Worm (Caenorhabditis elegans): ENCODE measurements around the gene srw-35.

Gene srw-35

DNA sequence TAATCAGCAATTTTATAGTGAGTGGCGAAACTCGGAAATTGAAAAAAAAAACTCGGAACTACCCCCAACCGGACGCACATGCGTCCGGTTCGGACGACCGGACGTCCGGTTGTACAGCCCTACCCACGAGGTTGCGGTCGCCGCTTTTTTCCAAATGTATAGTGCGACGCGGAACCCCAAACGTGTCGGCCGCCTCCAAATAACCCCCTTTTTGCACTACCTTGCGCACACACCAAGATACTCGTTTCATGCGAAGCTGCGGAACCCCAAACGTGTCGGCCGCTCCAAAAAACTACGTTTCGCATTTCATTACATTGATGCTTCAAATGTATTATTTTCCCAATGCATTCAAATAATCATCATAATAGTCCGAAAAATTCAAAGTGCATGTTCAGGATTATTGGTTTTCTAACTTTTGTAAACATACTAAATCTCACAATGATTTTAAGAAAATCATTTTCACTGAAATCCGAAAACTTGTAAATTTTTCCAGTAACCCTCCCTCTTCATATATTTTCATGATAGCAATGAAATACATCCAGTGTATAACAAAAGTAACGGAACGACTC lies at the start of gene srw-35:
srw-35 (plus strand) TSS at position 519 of the 569 bp plus-strand sequence.
- no peak for TF ChIP-seq dao-5 (tag; optimal IDR thresholded peaks at IDR 0.05)
- TF ChIP-seq W03F9.2 (tag; optimal IDR thresholded peaks at IDR 0.05), result no peak
- TF ChIP-seq him-1 (tag; optimal IDR thresholded peaks at IDR 0.05), result no peak

- TF ChIP-seq W03F9.2 (tag; optimal IDR thresholded peaks at IDR 0.05), result no peak
- no peak for TF ChIP-seq dao-5 (tag; optimal IDR thresholded peaks at IDR 0.05)
- no peak for TF ChIP-seq him-1 (tag; optimal IDR thresholded peaks at IDR 0.05)
Observed at ce11 chrV:16424428-16424827, 47.9 kb upstream of the srw-35 start, which contains the start of gene srw-29. Gene srw-29 (minus strand): TSS chrV:16424528.

- TF ChIP-seq W03F9.2 (tag; optimal IDR thresholded peaks at IDR 0.05), result no peak
- no peak for TF ChIP-seq dao-5 (tag; optimal IDR thresholded peaks at IDR 0.05)
- TF ChIP-seq him-1 (tag; optimal IDR thresholded peaks at IDR 0.05), result no peak
Observed at ce11 chrV:16429503-16429902, 42.8 kb upstream of the srw-35 start, which contains the start of gene F26D2.10. Gene F26D2.10 (minus strand): TSS chrV:16429603.

DNA sequence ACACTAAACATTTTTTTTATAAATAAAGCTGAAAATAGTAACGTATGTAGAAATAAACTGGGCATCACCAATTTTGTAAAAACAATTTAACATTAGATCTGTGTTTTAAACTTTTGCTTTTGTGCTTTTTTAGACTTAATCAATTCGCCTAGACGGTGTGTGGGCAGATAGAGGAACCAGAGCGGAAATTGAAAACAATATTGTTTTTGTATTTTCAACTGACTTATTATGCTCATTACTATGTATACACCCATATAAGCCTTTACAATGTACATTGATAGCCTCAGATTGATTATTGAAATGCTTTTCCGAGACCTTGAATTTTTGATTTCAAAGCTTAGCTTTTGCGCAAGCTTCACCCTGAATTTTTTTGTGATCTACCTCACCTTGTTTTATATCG lies 42.4 kb upstream of the srw-35 start, which contains the start of gene str-73:
str-73 (plus strand) TSS at position 301 of the 400 bp plus-strand sequence.
- TF ChIP-seq him-1 (tag; optimal IDR thresholded peaks at IDR 0.05) (no peak), W03F9.2 (tag; optimal IDR thresholded peaks at IDR 0.05) (no peak), dao-5 (tag; optimal IDR thresholded peaks at IDR 0.05) (no peak)

DNA sequence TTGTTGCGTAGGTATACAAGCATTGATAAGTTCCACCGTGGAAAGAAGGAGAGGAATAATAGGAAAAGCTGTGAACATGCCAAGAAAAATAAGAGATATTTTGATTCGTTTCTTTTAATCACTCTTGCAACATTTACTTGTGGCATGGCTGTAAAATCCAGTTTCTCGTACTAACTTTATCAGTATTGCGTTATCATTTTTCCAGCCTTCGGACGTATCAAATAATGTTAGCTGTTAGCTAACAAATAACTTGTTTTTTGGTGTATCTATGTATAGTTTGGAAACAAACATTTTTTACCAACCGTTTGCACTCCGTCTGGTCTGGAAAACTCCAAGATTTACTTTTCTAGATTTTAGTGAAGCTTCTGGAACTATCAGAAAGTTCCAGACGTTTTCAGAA lies 38.8 kb upstream of the srw-35 start, which contains the start of gene clec-234:
clec-234 (minus strand) TSS at position 101 of the 400 bp plus-strand sequence.
- TF ChIP-seq him-1 (tag; optimal IDR thresholded peaks at IDR 0.05), result no peak

ce11 chrV:16435510-16435909 lies 36.8 kb upstream of the srw-35 start, which contains the start of the genes F26D2.13 and F26D2.14:
Gene F26D2.13 (minus strand): TSS chrV:16435610.
Gene F26D2.14 (plus strand): TSS chrV:16435855.
- no peak for TF ChIP-seq W03F9.2 (tag; optimal IDR thresholded peaks at IDR 0.05)

DNA sequence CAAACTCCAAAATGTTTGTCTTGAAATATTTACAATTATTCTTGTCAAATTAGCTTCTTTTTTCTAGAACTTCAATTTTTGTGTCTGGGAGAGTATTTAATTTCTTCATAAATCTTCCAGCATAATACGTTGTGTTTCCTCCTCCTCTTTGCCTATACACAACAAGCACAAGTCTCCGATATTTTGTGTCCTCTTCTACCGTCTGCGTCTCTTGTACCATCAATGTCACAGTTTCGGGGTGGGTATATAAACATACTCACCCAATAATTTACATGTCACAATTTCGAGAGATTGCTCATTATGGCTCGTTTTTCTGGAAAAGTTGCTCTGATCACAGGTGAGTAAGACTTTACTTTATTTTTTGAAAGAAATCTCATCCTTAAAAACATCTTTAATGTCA lies 34.8 kb upstream of the srw-35 start, which contains the start of gene F26D2.15:
F26D2.15 (plus strand) TSS at position 301 of the 400 bp plus-strand sequence.
- TF ChIP-seq him-1 (tag; optimal IDR thresholded peaks at IDR 0.05) (no peak), dao-5 (tag; optimal IDR thresholded peaks at IDR 0.05) (no peak), W03F9.2 (tag; optimal IDR thresholded peaks at IDR 0.05) (no peak)

DNA sequence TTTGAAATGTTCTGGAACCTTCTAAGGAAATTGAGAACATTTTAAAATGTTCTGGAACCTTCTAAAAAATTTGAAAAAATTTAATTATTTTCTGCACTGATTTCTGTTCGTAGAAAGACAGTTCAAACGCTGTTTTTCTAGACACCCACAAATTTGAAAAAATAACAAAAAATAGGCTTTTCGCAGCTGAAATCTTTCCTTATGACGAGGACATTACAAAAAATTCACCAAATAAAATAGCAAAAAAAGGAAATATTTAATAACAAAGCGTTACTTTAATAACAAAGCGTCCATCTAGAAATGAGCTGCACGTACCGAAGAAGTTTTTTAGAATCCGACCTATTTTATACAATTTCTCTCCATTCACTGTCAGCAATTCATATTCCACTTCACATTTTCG lies 28.7 kb upstream of the srw-35 start, which contains the start of gene srh-141:
srh-141 (plus strand) TSS at position 301 of the 400 bp plus-strand sequence.
- no peak for TF ChIP-seq him-1 (tag; optimal IDR thresholded peaks at IDR 0.05)
- TF ChIP-seq dao-5 (tag; optimal IDR thresholded peaks at IDR 0.05), result no peak
- no peak for TF ChIP-seq W03F9.2 (tag; optimal IDR thresholded peaks at IDR 0.05)

DNA sequence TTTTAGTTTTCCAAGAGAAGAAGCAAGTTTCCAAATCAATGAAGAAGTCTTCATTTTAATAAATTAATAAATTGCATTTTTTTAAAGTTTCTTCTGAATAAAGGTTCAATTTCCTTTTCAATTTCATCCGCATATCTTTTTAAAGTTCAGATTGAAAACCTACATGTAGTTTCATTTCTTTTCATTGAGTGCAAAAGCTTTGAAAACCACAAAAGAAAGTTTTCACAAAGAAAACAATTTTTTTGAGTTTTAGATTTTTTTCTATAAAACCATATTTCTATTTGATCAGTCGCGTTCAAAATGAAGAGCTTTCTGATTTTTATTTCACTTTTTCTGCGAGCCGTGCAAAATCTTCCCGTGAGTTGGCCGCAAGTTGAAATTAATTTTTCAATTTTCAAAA lies 26.6 kb upstream of the srw-35 start, which contains the start of gene T08G3.6:
T08G3.6 (plus strand) TSS at position 301 of the 400 bp plus-strand sequence.
- no peak for TF ChIP-seq him-1 (tag; optimal IDR thresholded peaks at IDR 0.05)
- no peak for TF ChIP-seq W03F9.2 (tag; optimal IDR thresholded peaks at IDR 0.05)
- no peak for TF ChIP-seq dao-5 (tag; optimal IDR thresholded peaks at IDR 0.05)

- no peak for TF ChIP-seq dao-5 (tag; optimal IDR thresholded peaks at IDR 0.05)
Observed at ce11 chrV:16446191-16446590, 26.1 kb upstream of the srw-35 start.

DNA sequence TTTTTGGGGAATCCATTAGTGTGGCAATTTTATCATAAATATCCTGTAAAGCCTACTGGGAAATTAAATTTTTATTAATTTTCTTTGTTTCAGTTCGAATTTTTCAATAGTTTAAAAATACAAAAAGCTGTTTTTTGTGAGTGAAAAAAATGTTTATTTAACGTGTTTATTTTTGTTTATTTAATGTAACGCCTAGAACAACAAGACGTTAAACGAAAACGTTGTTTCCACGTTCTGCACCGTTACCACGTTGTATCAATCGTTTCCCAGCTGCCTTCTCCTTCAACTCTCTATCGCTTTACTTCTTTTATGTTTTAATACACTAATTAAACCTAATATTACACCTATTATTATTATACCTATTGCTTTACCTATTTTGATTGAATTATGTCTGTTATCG lies 24.6 kb upstream of the srw-35 start, which contains the start of gene T08G3.13:
T08G3.13 (plus strand) TSS at position 301 of the 400 bp plus-strand sequence.
- TF ChIP-seq W03F9.2 (tag; optimal IDR thresholded peaks at IDR 0.05), result no peak
- no peak for TF ChIP-seq him-1 (tag; optimal IDR thresholded peaks at IDR 0.05)
- TF ChIP-seq dao-5 (tag; optimal IDR thresholded peaks at IDR 0.05), result no peak

ce11 chrV:16455065-16455464 lies 17.2 kb upstream of the srw-35 start, which contains the start of gene str-14:
Gene str-14 (minus strand): TSS chrV:16455165.
- TF ChIP-seq W03F9.2 (tag; optimal IDR thresholded peaks at IDR 0.05) (no peak), him-1 (tag; optimal IDR thresholded peaks at IDR 0.05) (no peak), dao-5 (tag; optimal IDR thresholded peaks at IDR 0.05) (no peak)

DNA sequence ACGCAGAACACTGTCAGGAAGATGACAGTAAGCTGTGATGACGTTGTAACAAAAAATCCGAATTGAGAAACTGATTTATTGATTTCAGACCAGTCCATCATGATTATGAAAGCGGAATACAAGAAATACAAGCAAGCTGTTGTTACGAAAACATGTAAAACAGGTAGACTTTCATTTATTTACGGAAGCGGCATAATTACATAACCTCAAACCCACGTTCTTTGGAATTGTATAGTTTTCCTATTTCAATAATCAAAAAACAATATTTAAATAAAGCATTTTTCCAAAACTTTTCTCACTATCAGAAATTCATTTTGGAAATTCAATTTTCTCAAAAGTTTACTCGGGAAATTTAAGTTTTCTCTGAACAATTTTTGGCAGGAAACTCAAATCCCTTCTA lies 13.6 kb upstream of the srw-35 start, which contains the start of gene str-15:
str-15 (minus strand) TSS at position 101 of the 400 bp plus-strand sequence.
- TF ChIP-seq W03F9.2 (tag; optimal IDR thresholded peaks at IDR 0.05), result no peak
- no peak for TF ChIP-seq him-1 (tag; optimal IDR thresholded peaks at IDR 0.05)
- no peak for TF ChIP-seq dao-5 (tag; optimal IDR thresholded peaks at IDR 0.05)

DNA sequence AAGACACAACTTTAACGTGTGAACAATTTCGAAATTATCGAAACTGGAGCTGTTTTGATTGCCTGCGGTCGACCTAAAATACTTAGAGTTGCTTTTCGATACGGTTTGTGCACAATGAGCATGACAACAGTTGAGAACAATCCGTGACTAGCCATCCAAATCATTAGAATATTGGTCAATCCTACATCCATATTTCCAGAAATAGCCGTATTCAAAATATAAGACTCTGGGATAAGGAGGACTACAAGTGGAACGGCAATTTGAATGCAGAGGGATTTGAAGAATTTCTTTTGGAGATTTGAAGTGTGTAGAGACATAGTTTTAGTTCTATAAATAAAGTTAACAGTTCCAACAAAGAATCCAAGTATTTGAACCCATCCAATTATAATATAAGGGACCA lies 12.9 kb upstream of the srw-35 start:
- TF ChIP-seq dao-5 (tag; optimal IDR thresholded peaks at IDR 0.05), result no peak
- TF ChIP-seq him-1 (tag; optimal IDR thresholded peaks at IDR 0.05), result no peak
- TF ChIP-seq W03F9.2 (tag; optimal IDR thresholded peaks at IDR 0.05), result no peak

- no peak for TF ChIP-seq him-1 (tag; optimal IDR thresholded peaks at IDR 0.05)
- TF ChIP-seq W03F9.2 (tag; optimal IDR thresholded peaks at IDR 0.05), result no peak
- TF ChIP-seq dao-5 (tag; optimal IDR thresholded peaks at IDR 0.05), result no peak
Observed at ce11 chrV:16460866-16461265, 11.4 kb upstream of the srw-35 start, which contains the start of gene srh-142. Gene srh-142 (minus strand): TSS chrV:16460966.
